Worm (Caenorhabditis elegans) whole organism, L2 larva: ENCODE measurements around the gene nhr-108.

ENCODE experiments used
- C34F6.9 ChIP-seq: fragments of 150-350 bp; optimal IDR thresholded peaks from 2 replicates; lab custom pipeline; 2014; ENCODE audit warnings: missing biosample characterization, missing genetic modification characterization
- F13H6.1 ChIP-seq: sonication (generic microtip); optimal IDR thresholded peaks from 2 replicates; lab custom pipeline; 2016; ENCODE audit warnings: missing genetic modification characterization, missing compliant biosample characterization
- Y55F3AM.14 ChIP-seq: fragments of 200-800 bp; sonication (Bioruptor generic); optimal IDR thresholded peaks from 2 replicates; lab custom pipeline; 2018; ENCODE audit warnings: mild to moderate bottlenecking, missing genetic modification characterization, missing compliant biosample characterization
- ZK546.5 ChIP-seq: sonication (generic microtip); optimal IDR thresholded peaks from 2 replicates; lab custom pipeline; 2017; ENCODE audit warnings: missing biosample characterization, missing genetic modification characterization
- alr-1 ChIP-seq: fragments of 150-350 bp; optimal IDR thresholded peaks from 2 replicates; lab custom pipeline; 2014; ENCODE audit warnings: missing biosample characterization, missing genetic modification characterization
- aly-2 ChIP-seq: fragments of 150-350 bp; optimal IDR thresholded peaks from 2 replicates; lab custom pipeline; 2014; ENCODE audit warnings: missing biosample characterization, missing genetic modification characterization
- ama-1 ChIP-seq: fragments of 150-350 bp; optimal IDR thresholded peaks from 2 replicates; lab custom pipeline; 2018; ENCODE audit warnings: inconsistent platforms
- blmp-1 ChIP-seq: sonication (generic microtip); optimal IDR thresholded peaks from 2 replicates; lab custom pipeline; 2017; ENCODE audit warnings: missing genetic modification characterization, mild to moderate bottlenecking, missing compliant biosample characterization, antibody characterized with exemption, moderate library complexity; ENCODE audit not compliant: insufficient read depth
- ceh-16 ChIP-seq: fragments of 150-350 bp; optimal IDR thresholded peaks from 2 replicates; lab custom pipeline; 2014; ENCODE audit warnings: missing biosample characterization, missing genetic modification characterization
- ceh-82 ChIP-seq: fragments of 150-350 bp; optimal IDR thresholded peaks from 2 replicates; lab custom pipeline; 2014; ENCODE audit warnings: missing biosample characterization, missing genetic modification characterization
- crh-2 ChIP-seq: sonication (generic microtip); optimal IDR thresholded peaks from 2 replicates; lab custom pipeline; 2017; ENCODE audit warnings: missing biosample characterization, missing genetic modification characterization
- dmd-4 ChIP-seq: sonication (generic microtip); optimal IDR thresholded peaks from 2 replicates; lab custom pipeline; 2017; ENCODE audit warnings: missing biosample characterization, missing genetic modification characterization
- egl-27 ChIP-seq: sonication (generic microtip); optimal IDR thresholded peaks from 3 replicates; lab custom pipeline; 2017; ENCODE audit warnings: missing biosample characterization, missing genetic modification reagents, missing genetic modification characterization
- elt-1 ChIP-seq: fragments of 150-350 bp; optimal IDR thresholded peaks from 2 replicates; lab custom pipeline; 2014; ENCODE audit warnings: missing biosample characterization, missing genetic modification characterization
- fos-1 ChIP-seq: fragments of 150-350 bp; optimal IDR thresholded peaks from 2 replicates; lab custom pipeline; 2014; ENCODE audit warnings: missing biosample characterization, missing genetic modification characterization
- gmeb-1 ChIP-seq: fragments of 150-350 bp; optimal IDR thresholded peaks from 2 replicates; lab custom pipeline; 2014; ENCODE audit warnings: missing biosample characterization, missing genetic modification characterization
- lin-11 ChIP-seq: fragments of 150-350 bp; sonication (generic microtip); optimal IDR thresholded peaks from 2 replicates; lab custom pipeline; 2014; ENCODE audit warnings: missing biosample characterization, missing genetic modification characterization, inconsistent platforms, mixed read lengths
- lin-13 ChIP-seq: fragments of 150-350 bp; optimal IDR thresholded peaks from 2 replicates; lab custom pipeline; 2014; ENCODE audit warnings: missing biosample characterization, missing genetic modification reagents, missing genetic modification characterization
- lin-39 ChIP-seq: fragments of 150-350 bp; optimal IDR thresholded peaks from 2 replicates; lab custom pipeline; 2014; ENCODE audit warnings: missing biosample characterization, missing genetic modification reagents, missing genetic modification characterization
- lsy-2 ChIP-seq, 2 experiments: fragments of 150-350 bp in 1 of 2; sonication (generic microtip) in 1 of 2; optimal IDR thresholded peaks; 2 replicates each; lab custom pipeline; 2014 to 2017; ENCODE audit warnings: missing biosample characterization in 2 of 2, missing genetic modification characterization in 2 of 2
- mab-5 ChIP-seq: fragments of 150-350 bp; optimal IDR thresholded peaks from 2 replicates; lab custom pipeline; 2014; ENCODE audit warnings: missing biosample characterization, missing genetic modification characterization
- mdl-1 ChIP-seq, 2 experiments: fragments of 150-350 bp in 1 of 2; sonication (generic microtip) in 1 of 2; optimal IDR thresholded peaks; 2 replicates each; lab custom pipeline; 2017; ENCODE audit warnings: missing biosample characterization in 2 of 2, missing genetic modification characterization in 2 of 2
- nhr-10 ChIP-seq: sonication (generic microtip); optimal IDR thresholded peaks from 2 replicates; lab custom pipeline; 2017; ENCODE audit warnings: missing biosample characterization, missing genetic modification characterization
- nhr-12 ChIP-seq: fragments of 150-350 bp; optimal IDR thresholded peaks from 2 replicates; lab custom pipeline; 2014; ENCODE audit warnings: missing biosample characterization, missing genetic modification characterization
- nhr-129 ChIP-seq: fragments of 150-350 bp; optimal IDR thresholded peaks from 2 replicates; lab custom pipeline; 2014; ENCODE audit warnings: missing biosample characterization, missing genetic modification characterization
- nhr-21 ChIP-seq: fragments of 150-350 bp; optimal IDR thresholded peaks from 2 replicates; lab custom pipeline; 2014; ENCODE audit warnings: missing biosample characterization, missing genetic modification characterization
- nhr-23 ChIP-seq: fragments of 150-350 bp; optimal IDR thresholded peaks from 2 replicates; lab custom pipeline; 2014; ENCODE audit warnings: missing biosample characterization, missing genetic modification reagents, missing genetic modification characterization
- nhr-237 ChIP-seq: fragments of 150-350 bp; optimal IDR thresholded peaks from 2 replicates; lab custom pipeline; 2014; ENCODE audit warnings: missing biosample characterization, missing genetic modification characterization
- nhr-25 ChIP-seq: fragments of 150-350 bp; sonication (generic microtip); optimal IDR thresholded peaks from 3 replicates; lab custom pipeline; 2014; ENCODE audit warnings: missing biosample characterization, missing genetic modification characterization
- nhr-6 ChIP-seq: fragments of 150-350 bp; optimal IDR thresholded peaks from 2 replicates; lab custom pipeline; 2014; ENCODE audit warnings: missing biosample characterization, missing genetic modification characterization
- sem-4 ChIP-seq: fragments of 150-350 bp; optimal IDR thresholded peaks from 2 replicates; lab custom pipeline; 2014; ENCODE audit warnings: missing biosample characterization, missing genetic modification reagents, missing genetic modification characterization
- skn-1 ChIP-seq: sonication (generic microtip); optimal IDR thresholded peaks from 2 replicates; lab custom pipeline; 2017; ENCODE audit warnings: missing biosample characterization, missing genetic modification characterization
- sma-3 ChIP-seq: sonication (generic microtip); optimal IDR thresholded peaks from 2 replicates; lab custom pipeline; 2016; ENCODE audit warnings: missing genetic modification reagents, missing genetic modification characterization, missing compliant biosample characterization
- sma-9 ChIP-seq, 2 experiments: fragments of 150-350 bp in 1 of 2; sonication (generic microtip) in 1 of 2; optimal IDR thresholded peaks; 2 replicates each; lab custom pipeline; 2014 to 2016; ENCODE audit warnings: missing genetic modification characterization in 2 of 2, mild to moderate bottlenecking in 1 of 2, missing biosample characterization in 1 of 2, missing compliant biosample characterization in 1 of 2, missing genetic modification reagents in 1 of 2, moderate library complexity in 1 of 2
- unc-39 ChIP-seq: fragments of 150-350 bp; optimal IDR thresholded peaks from 2 replicates; lab custom pipeline; 2014; ENCODE audit warnings: missing biosample characterization, missing genetic modification characterization
- unc-55 ChIP-seq: fragments of 150-350 bp; sonication (generic microtip); optimal IDR thresholded peaks from 3 replicates; lab custom pipeline; 2014; ENCODE audit warnings: missing biosample characterization, missing genetic modification reagents, missing genetic modification characterization
- unc-62 ChIP-seq: fragments of 150-350 bp; optimal IDR thresholded peaks from 2 replicates; lab custom pipeline; 2014; ENCODE audit warnings: missing biosample characterization, missing genetic modification reagents, missing genetic modification characterization
- ztf-1 ChIP-seq: fragments of 200-800 bp; sonication (Bioruptor generic); conservative IDR thresholded peaks from 2 replicates; pipeline ENCODE4 v1.3.6; 2022; ENCODE audit warnings: missing genetic modification characterization, missing compliant biosample characterization
- ztf-11 ChIP-seq: sonication (generic microtip); optimal IDR thresholded peaks from 2 replicates; lab custom pipeline; 2017; ENCODE audit warnings: missing biosample characterization, missing genetic modification characterization
- ztf-4 ChIP-seq: fragments of 150-350 bp; optimal IDR thresholded peaks from 2 replicates; lab custom pipeline; 2014; ENCODE audit warnings: missing biosample characterization, missing genetic modification characterization

The nhr-108 gene

DNA sequence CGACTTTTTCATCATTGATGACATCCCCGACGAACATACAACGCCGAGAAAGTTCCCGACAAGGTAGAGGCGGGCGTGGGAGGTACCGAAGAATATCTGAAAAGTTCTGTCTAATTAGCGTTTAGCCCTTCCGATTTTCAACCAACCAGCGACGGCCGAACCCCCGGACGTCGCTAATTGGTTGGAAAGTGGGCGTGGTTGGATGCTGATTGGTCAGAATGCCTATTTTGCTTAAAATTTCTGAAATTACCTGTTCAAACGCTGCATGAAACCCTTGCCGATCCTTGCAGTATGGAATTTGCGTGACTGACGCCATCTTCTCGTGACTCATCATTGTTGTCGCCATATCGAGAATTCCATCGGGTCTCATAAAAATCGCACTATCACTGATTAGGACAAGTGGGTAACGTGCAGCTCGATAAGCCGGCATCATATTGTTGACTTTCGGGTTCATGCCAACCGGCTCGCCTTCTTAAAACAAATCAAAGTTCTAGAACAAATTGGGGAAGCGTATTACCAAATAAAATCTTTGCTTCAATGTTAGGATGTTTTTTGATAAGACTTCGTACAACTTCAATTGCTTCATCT lies 36.5 kb downstream of the nhr-108 start:
- TF ChIP-seq elt-1 (tag; lab: Kevin White, UChicago) (no peak), nhr-129 (tag; lab: Kevin White, UChicago) (peak; percentile 29), unc-55 (no peak), ama-1 (no peak), mdl-1 (tag; optimal IDR thresholded peaks at IDR 0.05; lab: Kevin White, UChicago) (no peak), unc-62 (GFP tag; lab: Kevin White, UChicago) (no peak), ztf-4 (tag; lab: Kevin White, UChicago) (no peak), gmeb-1 (tag; lab: Kevin White, UChicago) (peak; percentile 25), ztf-1 (no peak), fos-1 (tag; lab: Kevin White, UChicago) (peak; percentile 93), sma-9 (GFP tag; optimal IDR thresholded peaks at IDR 0.05; lab: Kevin White, UChicago) (peak; percentile 71), sma-9 (tag; optimal IDR thresholded peaks at IDR 0.05; lab: Kevin White, UChicago) (no peak), nhr-23 (tag; lab: Kevin White, UChicago) (no peak), crh-2 (tag; lab: Kevin White, UChicago) (no peak), sem-4 (tag; lab: Kevin White, UChicago) (no peak), Y55F3AM.14 (GFP tag; lab: Kevin White, UChicago) (no peak), nhr-10 (tag; lab: Kevin White, UChicago) (no peak), nhr-12 (tag; lab: Kevin White, UChicago) (no peak), nhr-237 (no peak), blmp-1 (tag; lab: Kevin White, UChicago) (no peak), ztf-11 (tag; lab: Kevin White, UChicago) (no peak), F13H6.1 (tag; lab: Kevin White, UChicago) (no peak), ZK546.5 (tag; lab: Kevin White, UChicago) (no peak), nhr-6 (no peak), mab-5 (tag; lab: Kevin White, UChicago) (no peak)
- TF ChIP-seq, all 48 proteins: peak for 4

- TF ChIP-seq nhr-6: no peak
- TF ChIP-seq unc-62 (GFP tag; lab: Kevin White, UChicago): no peak
- no peak for TF ChIP-seq blmp-1 (tag; lab: Kevin White, UChicago)
- no peak for TF ChIP-seq mab-5 (tag; lab: Kevin White, UChicago)
- TF ChIP-seq ceh-82 (tag; lab: Kevin White, UChicago): no peak
- no peak for TF ChIP-seq ama-1
- TF ChIP-seq sma-9 (GFP tag; optimal IDR thresholded peaks at IDR 0.05; lab: Kevin White, UChicago): no peak
- no peak for TF ChIP-seq sma-9 (tag; optimal IDR thresholded peaks at IDR 0.05; lab: Kevin White, UChicago)
- TF ChIP-seq aly-2: no peak
- TF ChIP-seq lin-11 (tag; lab: Kevin White, UChicago): no peak
- no peak for TF ChIP-seq lin-39 (tag; lab: Kevin White, UChicago)
Measured at ce11 chrV:15885967-15886366, 38.3 kb downstream of the nhr-108 start, which contains the start of gene T06C12.9. TSS of gene T06C12.9 (minus strand) at chrV:15886067.

DNA sequence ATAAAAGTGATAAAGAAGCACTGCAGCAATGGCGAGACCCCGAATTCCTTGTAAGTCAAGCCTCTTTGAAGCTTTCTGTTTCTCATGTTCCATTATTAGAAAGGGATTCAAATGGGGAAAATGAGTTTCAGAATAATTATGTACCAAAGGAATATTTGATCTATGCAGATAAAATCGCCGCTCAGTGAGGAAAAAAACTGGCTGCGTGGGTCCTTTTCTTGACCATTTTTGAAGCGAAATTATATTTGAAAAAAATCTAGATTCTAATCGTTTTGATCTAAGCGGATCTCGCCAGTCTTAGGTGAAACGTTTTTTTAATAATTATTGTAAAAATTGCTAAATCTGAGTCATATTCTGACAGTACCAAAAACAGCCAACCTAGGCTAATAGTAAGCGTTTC lies 39.6 kb downstream of the nhr-108 start, which contains the start of gene oac-42:
oac-42 (minus strand) TSS at position 101 of the 400 bp plus-strand sequence.
- TF ChIP-seq F13H6.1 (tag; lab: Kevin White, UChicago) (no peak), unc-39 (no peak), egl-27 (no peak), ztf-1 (no peak), lin-39 (tag; lab: Kevin White, UChicago) (no peak), ceh-16 (no peak), mab-5 (tag; lab: Kevin White, UChicago) (no peak), ceh-82 (tag; lab: Kevin White, UChicago) (no peak), Y55F3AM.14 (GFP tag; lab: Kevin White, UChicago) (no peak), alr-1 (tag; lab: Kevin White, UChicago) (no peak), sma-9 (GFP tag; optimal IDR thresholded peaks at IDR 0.05; lab: Kevin White, UChicago) (no peak), sma-9 (tag; optimal IDR thresholded peaks at IDR 0.05; lab: Kevin White, UChicago) (no peak), unc-62 (GFP tag; lab: Kevin White, UChicago) (no peak), lin-13 (GFP tag; lab: Kevin White, UChicago) (no peak), sem-4 (tag; lab: Kevin White, UChicago) (no peak), dmd-4 (tag; lab: Kevin White, UChicago) (no peak)

DNA sequence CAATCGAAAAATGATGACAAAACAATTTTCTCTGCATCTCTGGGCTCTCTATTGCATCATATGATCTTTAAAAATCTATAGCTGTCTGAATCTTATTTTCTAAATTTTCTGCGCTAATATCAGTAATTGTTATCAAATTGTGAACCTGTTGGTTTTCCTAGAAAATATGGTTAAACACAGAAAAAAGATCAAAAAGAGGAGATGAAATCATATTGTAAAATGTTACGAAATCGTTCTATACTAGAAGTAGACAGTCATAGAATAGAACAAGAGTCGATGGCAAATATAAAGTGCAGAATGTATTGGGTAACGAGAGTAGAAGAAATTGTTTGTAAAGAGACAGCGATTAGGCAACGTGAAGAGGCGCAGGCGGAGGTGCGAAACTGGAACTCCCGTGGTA lies 43.6 kb downstream of the nhr-108 start:
- no peak for TF ChIP-seq ztf-1
- peak; percentile 57 for TF ChIP-seq unc-55
- peak; percentile 47 for TF ChIP-seq nhr-25 (tag; lab: Kevin White, UChicago)
- peak; percentile 57 for TF ChIP-seq nhr-21 (tag; lab: Kevin White, UChicago)
- peak; percentile 25 for TF ChIP-seq gmeb-1 (tag; lab: Kevin White, UChicago)
- peak; percentile 94 for TF ChIP-seq nhr-129 (tag; lab: Kevin White, UChicago)
- peak; percentile 10 for TF ChIP-seq sma-9 (GFP tag; optimal IDR thresholded peaks at IDR 0.05; lab: Kevin White, UChicago)
- no peak for TF ChIP-seq sma-9 (tag; optimal IDR thresholded peaks at IDR 0.05; lab: Kevin White, UChicago)
- TF ChIP-seq ama-1: no peak
- peak in 1 of 2 experiments; percentile 9 for TF ChIP-seq lsy-2 (tag; optimal IDR thresholded peaks at IDR 0.05; lab: Kevin White, UChicago)
- peak; percentile 98 for TF ChIP-seq skn-1 (tag; lab: Kevin White, UChicago)
- no peak for TF ChIP-seq ztf-11 (tag; lab: Kevin White, UChicago)
- peak; percentile 73 for TF ChIP-seq C34F6.9 (tag; lab: Kevin White, UChicago)
- TF ChIP-seq unc-39: no peak
- TF ChIP-seq fos-1 (tag; lab: Kevin White, UChicago): peak; percentile 85
- TF ChIP-seq nhr-237: no peak
- TF ChIP-seq ceh-16: no peak
- no peak for TF ChIP-seq ZK546.5 (tag; lab: Kevin White, UChicago)
- peak; percentile 14 for TF ChIP-seq nhr-6
- peak; percentile 5 for TF ChIP-seq blmp-1 (tag; lab: Kevin White, UChicago)
- no peak for TF ChIP-seq nhr-12 (tag; lab: Kevin White, UChicago)
- TF ChIP-seq crh-2 (tag; lab: Kevin White, UChicago): peak; percentile 79
- no peak for TF ChIP-seq nhr-23 (tag; lab: Kevin White, UChicago)
- peak; percentile 19 for TF ChIP-seq lin-13 (GFP tag; lab: Kevin White, UChicago)
- TF ChIP-seq F13H6.1 (tag; lab: Kevin White, UChicago): peak; percentile 57
- peak; percentile 54 for TF ChIP-seq sma-3 (GFP tag; lab: Kevin White, UChicago)
